Worm (Caenorhabditis elegans) whole organism, early embryonic: ENCODE measurements around the gene T05B4.9.

Experiments used
- B0310.2 ChIP-seq: sonication (generic microtip); optimal IDR thresholded peaks from 2 replicates; lab custom pipeline; 2016; ENCODE audit warnings: mild to moderate bottlenecking, missing genetic modification characterization, missing compliant biosample characterization
- ama-1 ChIP-seq: fragments of 150-350 bp; optimal IDR thresholded peaks from 2 replicates; lab custom pipeline; 2014
- flt-1 ChIP-seq: fragments of 200-800 bp; sonication (Bioruptor generic); IDR thresholded peaks from 2 replicates; pipeline ENCODE4 v1.3.6; 2022; ENCODE audit warnings: missing genetic modification characterization, missing compliant biosample characterization
- hmg-4 ChIP-seq: fragments of 200-800 bp; sonication (Bioruptor generic); optimal IDR thresholded peaks from 2 replicates; lab custom pipeline; 2018; ENCODE audit warnings: mild to moderate bottlenecking, missing genetic modification characterization, missing compliant biosample characterization
- hnd-1 ChIP-seq: sonication (generic microtip); optimal IDR thresholded peaks from 2 replicates; lab custom pipeline; 2016; ENCODE audit warnings: missing genetic modification characterization, missing compliant biosample characterization
- tra-4 ChIP-seq: sonication (generic microtip); optimal IDR thresholded peaks from 2 replicates; lab custom pipeline; 2017; ENCODE audit warnings: missing genetic modification characterization, missing compliant biosample characterization

DNA sequence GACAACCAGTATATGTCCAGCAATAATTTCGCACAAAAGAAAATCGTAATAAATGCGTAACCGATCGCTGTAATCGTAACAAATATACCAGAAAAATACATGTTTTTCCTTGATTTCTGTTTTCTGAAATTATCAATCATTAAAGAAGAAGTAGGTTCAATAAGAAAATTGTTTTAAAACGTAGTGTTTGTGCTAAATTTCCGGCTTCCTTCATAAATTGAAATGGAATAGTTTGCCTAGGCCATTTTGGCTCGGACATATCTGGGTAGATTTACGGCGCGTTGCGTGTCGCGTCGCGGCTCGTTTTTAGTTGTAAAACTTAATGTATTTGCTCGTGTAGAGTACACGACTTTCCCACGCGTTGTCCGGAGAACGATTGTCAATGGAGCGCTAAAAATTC lies 35.3 kb downstream of the T05B4.9 start, which contains the start of gene F38H12.5:
- TF ChIP-seq hmg-4 (GFP tag; lab: Kevin White, UChicago) (no peak), hnd-1 (tag; lab: Kevin White, UChicago) (no peak), B0310.2 (tag; lab: Kevin White, UChicago) (no peak), flt-1 (GFP tag; lab: Robert Waterston, UW) (no peak), ama-1 (lab: Kevin White, UChicago) (no peak), tra-4 (tag; lab: Kevin White, UChicago) (no peak)
